Worm (Caenorhabditis elegans): ENCODE data around the gene C12D12.3.

C12D12.3 gene

ce11 chrX:3534218-3534617 is 45.1 kb downstream of the C12D12.3 start:
- TF ChIP-seq jun-1 (tag; optimal IDR thresholded peaks at IDR 0.05), result peak; percentile 36
- TF ChIP-seq lsy-12 (tag; optimal IDR thresholded peaks at IDR 0.05), result no peak
- TF ChIP-seq ceh-82 (tag; optimal IDR thresholded peaks at IDR 0.05), result no peak
- peak; percentile 44 for TF ChIP-seq pha-4 (tag; optimal IDR thresholded peaks at IDR 0.05)
- TF ChIP-seq nhr-23 (tag; optimal IDR thresholded peaks at IDR 0.05), result no peak
- no peak for TF ChIP-seq nhr-76 (tag; optimal IDR thresholded peaks at IDR 0.05)
- TF ChIP-seq fos-1 (tag; optimal IDR thresholded peaks at IDR 0.05), result no peak
- no peak for TF ChIP-seq lin-39 (tag; optimal IDR thresholded peaks at IDR 0.05)
- TF ChIP-seq pqm-1 (tag; optimal IDR thresholded peaks at IDR 0.05), result peak; percentile 89
- peak; percentile 96 for TF ChIP-seq elt-2 (tag; optimal IDR thresholded peaks at IDR 0.05)
- no peak for TF ChIP-seq nhr-25 (tag; optimal IDR thresholded peaks at IDR 0.05)
- no peak for TF ChIP-seq snpc-4 (tag; optimal IDR thresholded peaks at IDR 0.05)

DNA sequence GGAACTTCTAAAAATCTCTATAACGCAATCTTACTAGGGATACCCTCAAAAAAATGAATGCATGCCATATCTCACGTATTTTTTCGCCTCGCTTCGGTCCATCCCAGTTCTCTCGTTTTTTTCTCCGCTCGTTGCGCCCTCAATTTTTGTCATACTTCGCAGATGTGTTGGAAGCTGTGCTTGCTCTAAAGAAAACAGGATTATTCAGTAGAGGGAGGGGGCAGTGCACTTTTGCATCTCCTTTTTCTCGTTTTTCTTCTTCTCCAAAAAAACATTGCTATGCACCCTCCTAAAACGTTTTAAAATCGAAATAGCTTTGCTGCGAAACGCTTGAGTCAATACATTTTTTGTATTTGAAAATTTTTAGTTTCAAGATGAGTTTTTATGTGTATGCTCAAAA is 46.4 kb downstream of the C12D12.3 start:
- no peak for TF ChIP-seq ztf-11 (tag; optimal IDR thresholded peaks at IDR 0.05)
- no peak for TF ChIP-seq pqm-1 (tag; optimal IDR thresholded peaks at IDR 0.05)
- peak; percentile 30 for TF ChIP-seq hmg-11 (tag; optimal IDR thresholded peaks at IDR 0.05)
- TF ChIP-seq lin-39 (tag; optimal IDR thresholded peaks at IDR 0.05), result peak; percentile 19
- peak; percentile 25 for TF ChIP-seq nfya-1 (tag; optimal IDR thresholded peaks at IDR 0.05; ENCODE audit: insufficient read depth)
- no peak for TF ChIP-seq nhr-76 (tag; optimal IDR thresholded peaks at IDR 0.05)
- TF ChIP-seq fkh-10 (GFP tag; optimal IDR thresholded peaks at IDR 0.05), result no peak
- no peak for TF ChIP-seq fkh-2 (tag; optimal IDR thresholded peaks at IDR 0.05)
- TF ChIP-seq lsy-12 (tag; optimal IDR thresholded peaks at IDR 0.05), result no peak
- TF ChIP-seq daf-12 (tag; optimal IDR thresholded peaks at IDR 0.05), result no peak
- TF ChIP-seq egl-27 (tag; optimal IDR thresholded peaks at IDR 0.05), result no peak
- no peak for TF ChIP-seq nhr-23 (tag; optimal IDR thresholded peaks at IDR 0.05)
- TF ChIP-seq elt-2 (tag; optimal IDR thresholded peaks at IDR 0.05), result no peak
- no peak for TF ChIP-seq nhr-28 (tag; optimal IDR thresholded peaks at IDR 0.05)
- no peak for TF ChIP-seq unc-62 (GFP tag; optimal IDR thresholded peaks at IDR 0.05)
- TF ChIP-seq elt-3 (tag; optimal IDR thresholded peaks at IDR 0.05), result no peak
- no peak for TF ChIP-seq nhr-43 (tag; optimal IDR thresholded peaks at IDR 0.05; ENCODE audit: poor library complexity, severe bottlenecking)
- no peak for TF ChIP-seq R02D3.7 (tag; optimal IDR thresholded peaks at IDR 0.05)
- TF ChIP-seq nhr-11 (tag; optimal IDR thresholded peaks at IDR 0.05), result no peak
- TF ChIP-seq tbx-2 (tag; optimal IDR thresholded peaks at IDR 0.05), result no peak
- TF ChIP-seq mdl-1 (tag; optimal IDR thresholded peaks at IDR 0.05), result no peak

- TF ChIP-seq nhr-28 (tag; optimal IDR thresholded peaks at IDR 0.05) (no peak), R02D3.7 (tag; optimal IDR thresholded peaks at IDR 0.05) (no peak), ceh-9 (tag; optimal IDR thresholded peaks at IDR 0.05) (no peak), unc-62 (GFP tag; optimal IDR thresholded peaks at IDR 0.05) (no peak), nhr-11 (tag; optimal IDR thresholded peaks at IDR 0.05) (no peak), fos-1 (tag; optimal IDR thresholded peaks at IDR 0.05) (no peak), ceh-82 (tag; optimal IDR thresholded peaks at IDR 0.05) (no peak)
Measured at ce11 chrX:3536302-3537251, 47.5 kb downstream of the C12D12.3 start.

- TF ChIP-seq pha-4 (tag; optimal IDR thresholded peaks at IDR 0.05) (peak; percentile 12), nhr-23 (tag; optimal IDR thresholded peaks at IDR 0.05) (no peak), eor-1 (tag; optimal IDR thresholded peaks at IDR 0.05) (no peak)
Measured at ce11 chrX:3537335-3537734, 48.2 kb downstream of the C12D12.3 start, which contains the start of gene gyg-1. Gene gyg-1, plus strand, starts transcription at chrX:3537635.

DNA sequence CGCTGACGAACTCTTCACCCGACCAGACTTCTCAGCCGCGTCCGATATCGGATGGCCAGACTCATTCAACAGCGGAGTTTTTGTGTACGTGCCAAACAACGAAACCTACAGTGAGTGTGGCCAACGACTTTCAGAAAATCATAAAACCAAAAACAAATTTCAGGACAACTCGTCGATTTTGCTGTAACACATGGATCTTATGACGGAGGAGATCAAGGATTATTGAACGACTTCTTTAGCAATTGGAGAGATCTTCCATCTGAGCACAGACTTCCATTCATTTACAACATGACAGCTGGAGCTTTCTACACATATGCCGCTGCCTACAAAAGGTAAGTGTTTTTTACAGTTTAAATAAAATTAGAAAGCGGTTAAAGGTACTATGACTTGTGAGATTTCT is 49.0 kb downstream of the C12D12.3 start:
- TF ChIP-seq nhr-237 (tag; optimal IDR thresholded peaks at IDR 0.05) (no peak), elt-3 (tag; optimal IDR thresholded peaks at IDR 0.05) (no peak), ztf-11 (tag; optimal IDR thresholded peaks at IDR 0.05) (no peak)

Data from whole organism, L3 larva.